Worm (Caenorhabditis elegans) whole organism, mixed stage, embryonic: ENCODE measurements around the gene clec-146.

Experiments
- flh-1 ChIP-seq: fragments of 200-800 bp; sonication (Bioruptor generic); optimal IDR thresholded peaks from 2 replicates; lab custom pipeline; 2018; ENCODE audit warnings: mild to moderate bottlenecking, missing genetic modification characterization, moderate library complexity, missing compliant biosample characterization
- mab-5 ChIP-seq: fragments of 150-350 bp; optimal IDR thresholded peaks from 2 replicates; lab custom pipeline; 2014; ENCODE audit warnings: missing biosample characterization, missing genetic modification characterization
- nhr-76 ChIP-seq: sonication (generic microtip); optimal IDR thresholded peaks from 2 replicates; lab custom pipeline; 2017; ENCODE audit warnings: missing biosample characterization, missing genetic modification characterization
- unc-120 ChIP-seq: sonication (generic microtip); optimal IDR thresholded peaks from 2 replicates; lab custom pipeline; 2017; ENCODE audit warnings: missing genetic modification characterization, missing compliant biosample characterization; ENCODE audit not compliant: poor library complexity, severe bottlenecking

The clec-146 gene

DNA sequence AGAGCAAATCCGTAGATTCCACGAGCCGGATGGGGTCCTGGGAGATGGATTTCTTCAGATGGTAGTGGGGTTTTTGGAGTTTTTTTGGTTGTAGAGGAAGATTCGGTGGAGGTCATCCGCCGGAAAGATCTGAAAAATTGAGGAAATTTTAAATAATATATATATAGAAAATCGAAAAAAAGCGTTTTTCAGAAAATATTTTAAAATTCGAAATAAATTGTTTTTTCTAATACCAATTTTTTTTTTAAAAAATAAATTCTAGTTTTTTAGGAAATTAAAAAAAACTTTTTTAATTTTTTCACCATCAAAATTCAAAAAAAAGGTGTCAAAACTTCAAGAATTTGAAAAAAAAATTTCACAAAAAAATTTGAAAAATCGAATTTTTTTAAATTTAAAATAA is 52.6 kb downstream of the clec-146 start, which contains the start of the genes noa-1 and Y48E1B.17:
noa-1 (minus strand) TSS at position 101 of the 400 bp plus-strand sequence.
Y48E1B.17 (minus strand) TSS at position 129 of the 400 bp plus-strand sequence.
- TF ChIP-seq unc-120 (tag; lab: Kevin White, UChicago) (no peak), mab-5 (tag; lab: Kevin White, UChicago) (no peak), nhr-76 (tag; lab: Kevin White, UChicago) (no peak), flh-1 (GFP tag; lab: Kevin White, UChicago) (no peak)
